Worm (Caenorhabditis elegans) whole organism, late embryonic: ENCODE measurements around the gene F42G8.8.

Source experiments
- ama-1 ChIP-seq: fragments of 150-350 bp; optimal IDR thresholded peaks from 2 replicates; lab custom pipeline; 2014
- ceh-9 ChIP-seq: sonication (generic microtip); optimal IDR thresholded peaks from 2 replicates; lab custom pipeline; 2016; ENCODE audit warnings: mild to moderate bottlenecking, missing genetic modification characterization, inconsistent platforms, missing compliant biosample characterization
- ets-4 ChIP-seq: sonication (generic microtip); optimal IDR thresholded peaks from 2 replicates; lab custom pipeline; 2016; ENCODE audit warnings: missing genetic modification characterization, missing compliant biosample characterization
- lin-11 ChIP-seq: fragments of 200-800 bp; sonication (Bioruptor generic); optimal IDR thresholded peaks from 2 replicates; lab custom pipeline; 2018; ENCODE audit warnings: mild to moderate bottlenecking, missing genetic modification characterization, missing compliant biosample characterization
- nfya-1 ChIP-seq: sonication (generic microtip); optimal IDR thresholded peaks from 2 replicates; lab custom pipeline; 2017; ENCODE audit warnings: missing genetic modification characterization, mild to moderate bottlenecking, missing compliant biosample characterization, antibody characterized with exemption, moderate library complexity
- odd-2 ChIP-seq: sonication (generic microtip); optimal IDR thresholded peaks from 2 replicates; lab custom pipeline; 2017; ENCODE audit warnings: antibody characterized with exemption, mild to moderate bottlenecking, missing genetic modification characterization, missing compliant biosample characterization
- pha-4 ChIP-seq: fragments of 150-350 bp; optimal IDR thresholded peaks from 2 replicates; lab custom pipeline; 2018; ENCODE audit warnings: missing biosample characterization, missing genetic modification reagents, missing genetic modification characterization
- ref-2 ChIP-seq: sonication (generic microtip); optimal IDR thresholded peaks from 2 replicates; lab custom pipeline; 2016; ENCODE audit warnings: missing genetic modification characterization, missing compliant biosample characterization
- rnt-1 ChIP-seq: sonication (generic microtip); optimal IDR thresholded peaks from 2 replicates; lab custom pipeline; 2016; ENCODE audit warnings: missing genetic modification characterization, missing compliant biosample characterization
- sdc-2 ChIP-seq: sonication (generic microtip); optimal IDR thresholded peaks from 2 replicates; lab custom pipeline; 2016; ENCODE audit warnings: missing genotype, missing genetic modification characterization, missing compliant biosample characterization
- unc-55 ChIP-seq: sonication (generic microtip); optimal IDR thresholded peaks from 2 replicates; lab custom pipeline; 2017; ENCODE audit warnings: missing biosample characterization, missing genetic modification reagents, missing genetic modification characterization

DNA sequence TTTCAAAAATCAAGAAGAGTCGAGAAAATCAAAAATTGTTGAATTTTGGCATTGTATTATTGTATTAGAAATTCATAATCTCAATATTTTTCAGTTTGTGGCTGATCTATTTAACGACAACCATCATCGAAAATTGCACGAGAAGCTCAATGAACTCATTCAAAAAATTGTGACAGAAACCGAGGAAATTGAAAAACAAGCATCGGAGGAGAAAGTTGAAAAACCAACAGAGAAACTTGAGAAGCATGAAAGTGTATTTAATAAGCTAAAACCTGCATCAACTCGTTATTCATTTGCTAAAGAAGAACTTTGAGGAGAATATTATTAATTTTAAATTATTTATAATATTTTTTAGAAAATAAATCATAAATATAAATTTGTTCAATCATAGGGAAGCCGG is 8.0 kb downstream of the F42G8.8 start, which contains the start of gene ceph-41:
- TF ChIP-seq ref-2 (tag; lab: Kevin White, UChicago) (no peak), nfya-1 (tag; lab: Kevin White, UChicago) (no peak), sdc-2 (tag; lab: Kevin White, UChicago) (no peak), lin-11 (tag; lab: Kevin White, UChicago) (no peak), rnt-1 (tag; lab: Kevin White, UChicago) (no peak), ama-1 (lab: Kevin White, UChicago) (no peak), ceh-9 (tag; lab: Kevin White, UChicago) (no peak), unc-55 (GFP tag; lab: Kevin White, UChicago) (no peak), ets-4 (no peak), pha-4 (tag; lab: Kevin White, UChicago) (no peak), odd-2 (tag; lab: Kevin White, UChicago) (no peak)
